Worm (Caenorhabditis elegans): Measurements from ENCODE around the gene R09E10.13.

ce11 chrIV:10252886-10253639 lies 41.9 kb downstream of the R09E10.13 start:
- no peak for TF ChIP-seq nhr-23 (tag; optimal IDR thresholded peaks at IDR 0.05)
- TF ChIP-seq elt-1 (tag; optimal IDR thresholded peaks at IDR 0.05) = no peak
- no peak for TF ChIP-seq nhr-21 (tag; optimal IDR thresholded peaks at IDR 0.05)
- TF ChIP-seq snpc-4 (tag; optimal IDR thresholded peaks at IDR 0.05) = no peak
- no peak for TF ChIP-seq egl-27 (tag; optimal IDR thresholded peaks at IDR 0.05)
- TF ChIP-seq sma-3 (GFP tag; optimal IDR thresholded peaks at IDR 0.05) = no peak
